Worm (Caenorhabditis elegans): Measurements from ENCODE around the gene F53E4.2.
"Not testable (repeated sequence)": the region's sequence is repeated elsewhere in the genome, so short reads cannot be mapped to it uniquely, and the experiment has no call there.

The F53E4.2 gene

ce11 chrV:15668200-15668599, 14.0 kb downstream of the F53E4.2 start, which contains the start of gene F53E4.1:
Gene F53E4.1 (minus strand): TSS chrV:15668300.
- TF ChIP-seq lin-11 (tag; optimal IDR thresholded peaks at IDR 0.05); unc-55 (GFP tag; optimal IDR thresholded peaks at IDR 0.05); nhr-77 (tag; optimal IDR thresholded peaks at IDR 0.05): not testable (repeated sequence)

DNA sequence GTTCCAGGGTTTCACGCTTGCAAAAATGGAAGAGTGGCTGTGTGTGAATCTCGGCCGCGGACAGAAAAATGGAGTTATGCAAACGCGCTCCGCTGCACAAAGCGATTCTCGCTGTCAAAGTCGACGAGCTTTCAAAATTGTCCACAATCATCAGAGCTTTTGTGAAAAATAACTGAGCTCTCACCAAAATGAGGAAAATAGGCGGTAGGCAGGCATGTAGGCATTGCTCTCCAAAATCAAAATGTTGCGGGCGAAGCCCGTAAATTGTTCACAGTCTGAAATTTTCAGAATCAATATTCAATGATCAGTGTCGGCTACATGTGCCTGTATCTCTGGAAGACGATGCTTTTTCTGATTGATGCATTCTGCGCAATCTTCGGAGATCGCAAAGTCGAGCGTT, 14.6 kb downstream of the F53E4.2 start, which contains the start of gene K06B4.4:
K06B4.4 (plus strand) TSS at position 301 of the 400 bp plus-strand sequence.
- no peak for TF ChIP-seq ama-1 (optimal IDR thresholded peaks at IDR 0.05)
- TF ChIP-seq nhr-10 (tag; optimal IDR thresholded peaks at IDR 0.05) = no peak
- TF ChIP-seq unc-55 (GFP tag; optimal IDR thresholded peaks at IDR 0.05) = no peak
- TF ChIP-seq nhr-12 (tag; optimal IDR thresholded peaks at IDR 0.05) = no peak
- TF ChIP-seq Y55F3AM.14 (GFP tag; optimal IDR thresholded peaks at IDR 0.05) = no peak
- TF ChIP-seq lin-39 (tag; optimal IDR thresholded peaks at IDR 0.05) = no peak
- TF ChIP-seq lin-13 (GFP tag; optimal IDR thresholded peaks at IDR 0.05) = no peak
- TF ChIP-seq ceh-82 (tag; optimal IDR thresholded peaks at IDR 0.05) = no peak

DNA sequence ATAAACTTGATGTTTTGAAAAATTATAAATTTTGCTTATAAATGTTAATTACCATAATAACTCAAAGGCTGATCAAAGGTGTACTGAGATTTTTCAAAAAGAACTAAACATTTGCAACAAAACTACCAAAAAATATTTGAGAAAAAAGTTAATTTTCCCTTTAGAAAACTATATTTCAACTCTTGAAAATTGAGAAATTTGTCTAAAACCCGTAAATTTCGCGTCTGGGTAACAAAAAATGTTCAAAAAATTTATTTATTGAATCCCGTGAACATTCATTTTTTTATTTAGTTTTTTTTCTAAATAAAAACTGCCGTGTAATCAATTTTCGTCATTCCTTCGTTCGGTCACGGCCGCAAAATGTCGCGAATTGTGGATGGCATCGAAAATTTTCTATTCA, 15.9 kb downstream of the F53E4.2 start, which contains the start of gene K06B4.15:
K06B4.15 (plus strand) TSS at position 301 of the 400 bp plus-strand sequence.
- not testable (repeated sequence) for TF ChIP-seq gmeb-1, ceh-82, skn-1 (tag; optimal IDR thresholded peaks at IDR 0.05)

- TF ChIP-seq gmeb-1 (tag; optimal IDR thresholded peaks at IDR 0.05) = no peak
- TF ChIP-seq nhr-23 (tag; optimal IDR thresholded peaks at IDR 0.05) = no peak
- TF ChIP-seq Y55F3AM.14 (GFP tag; optimal IDR thresholded peaks at IDR 0.05) = no peak
- no peak for TF ChIP-seq lin-13 (GFP tag; optimal IDR thresholded peaks at IDR 0.05)
- no peak for TF ChIP-seq nhr-11 (tag; optimal IDR thresholded peaks at IDR 0.05)
- no peak for TF ChIP-seq ztf-11 (tag; optimal IDR thresholded peaks at IDR 0.05)
- no peak for TF ChIP-seq egl-27 (tag; optimal IDR thresholded peaks at IDR 0.05)
- no peak for TF ChIP-seq mbf-1 (tag; optimal IDR thresholded peaks at IDR 0.05)
- no peak for TF ChIP-seq blmp-1 (tag; optimal IDR thresholded peaks at IDR 0.05; ENCODE audit: insufficient read depth)
- TF ChIP-seq ceh-82 (tag; optimal IDR thresholded peaks at IDR 0.05) = no peak
- no peak for TF ChIP-seq elt-3 (tag; optimal IDR thresholded peaks at IDR 0.05)
- no peak for TF ChIP-seq elt-1 (tag; optimal IDR thresholded peaks at IDR 0.05)
- no peak for TF ChIP-seq unc-39 (tag; optimal IDR thresholded peaks at IDR 0.05)
- no peak for TF ChIP-seq alr-1 (tag; optimal IDR thresholded peaks at IDR 0.05)
These were observed 19.5 kb downstream of the F53E4.2 start, which contains the start of gene nhr-51 for ce11 chrV:15673707-15674106. Gene nhr-51 (plus strand): TSS chrV:15674007.

DNA sequence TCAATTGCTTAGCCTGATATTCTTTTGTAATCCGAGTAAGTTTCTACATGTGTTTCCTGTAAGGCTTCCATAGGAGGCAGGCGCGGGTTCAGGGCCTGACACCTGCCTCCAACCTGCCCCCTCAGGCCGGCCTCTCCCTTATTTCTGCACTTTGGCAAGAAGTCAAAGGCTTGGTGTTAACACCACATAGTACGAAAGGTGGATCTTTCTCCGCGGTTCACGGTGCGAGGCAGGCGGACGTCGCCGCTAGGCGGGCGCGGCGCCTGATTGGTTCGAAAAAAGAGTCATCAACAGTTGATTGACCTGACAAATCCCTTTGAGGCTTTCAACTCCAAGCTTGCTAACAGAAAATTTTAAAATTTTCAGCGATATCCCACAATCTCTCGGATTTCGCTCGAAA, 20.7 kb downstream of the F53E4.2 start:
- TF ChIP-seq mab-5 (tag; optimal IDR thresholded peaks at IDR 0.05) = no peak
- no peak for TF ChIP-seq nhr-21 (tag; optimal IDR thresholded peaks at IDR 0.05)
- TF ChIP-seq elt-3 (tag; optimal IDR thresholded peaks at IDR 0.05) = no peak
- TF ChIP-seq C34F6.9 (tag; optimal IDR thresholded peaks at IDR 0.05) = no peak
- TF ChIP-seq dmd-4 (tag; optimal IDR thresholded peaks at IDR 0.05) = no peak
- TF ChIP-seq lin-11 (tag; optimal IDR thresholded peaks at IDR 0.05) = no peak
- no peak for TF ChIP-seq nhr-11 (tag; optimal IDR thresholded peaks at IDR 0.05)
- TF ChIP-seq ama-1 (optimal IDR thresholded peaks at IDR 0.05) = no peak
- no peak for TF ChIP-seq unc-55 (GFP tag; optimal IDR thresholded peaks at IDR 0.05)
- no peak for TF ChIP-seq nhr-12 (tag; optimal IDR thresholded peaks at IDR 0.05)
- TF ChIP-seq unc-39 (tag; optimal IDR thresholded peaks at IDR 0.05) = no peak
- no peak for TF ChIP-seq ztf-1 (GFP tag; conservative IDR thresholded peaks at IDR 0.05)
- no peak for TF ChIP-seq mbf-1 (tag; optimal IDR thresholded peaks at IDR 0.05)
- TF ChIP-seq lsy-2 (tag; optimal IDR thresholded peaks at IDR 0.05) = no peak
- TF ChIP-seq fos-1 (tag; optimal IDR thresholded peaks at IDR 0.05) = no peak
- TF ChIP-seq egl-27 (tag; optimal IDR thresholded peaks at IDR 0.05) = no peak
- no peak for TF ChIP-seq crh-2 (tag; optimal IDR thresholded peaks at IDR 0.05)

ce11 chrV:15677222-15677621, 23.0 kb downstream of the F53E4.2 start, which contains the start of gene nhr-52:
Gene nhr-52 (plus strand): TSS chrV:15677522.
- TF ChIP-seq zag-1 (tag; optimal IDR thresholded peaks at IDR 0.05) (no peak), F13H6.1 (tag; optimal IDR thresholded peaks at IDR 0.05) (no peak), unc-62 (GFP tag; optimal IDR thresholded peaks at IDR 0.05) (no peak), ceh-16 (tag; optimal IDR thresholded peaks at IDR 0.05) (no peak), nhr-10 (tag; optimal IDR thresholded peaks at IDR 0.05) (no peak), sma-9 (GFP tag; optimal IDR thresholded peaks at IDR 0.05) (no peak), sma-9 (tag; optimal IDR thresholded peaks at IDR 0.05) (no peak), peb-1 (tag; optimal IDR thresholded peaks at IDR 0.05) (no peak), alr-1 (tag; optimal IDR thresholded peaks at IDR 0.05) (no peak), nhr-23 (tag; optimal IDR thresholded peaks at IDR 0.05) (no peak), dmd-4 (tag; optimal IDR thresholded peaks at IDR 0.05) (no peak), ztf-11 (tag; optimal IDR thresholded peaks at IDR 0.05) (no peak), crh-2 (tag; optimal IDR thresholded peaks at IDR 0.05) (no peak), ama-1 (optimal IDR thresholded peaks at IDR 0.05) (no peak), fos-1 (tag; optimal IDR thresholded peaks at IDR 0.05) (no peak), unc-39 (tag; optimal IDR thresholded peaks at IDR 0.05) (no peak), lin-13 (GFP tag; optimal IDR thresholded peaks at IDR 0.05) (no peak)
